Worm (Caenorhabditis elegans) whole organism, L4/young adult: ENCODE results near the gene dop-6.
"Not testable (repeated sequence)": the region's sequence is repeated elsewhere in the genome, so short reads cannot be mapped to it uniquely, and the experiment has no call there.

Source experiments
- W03F9.2 ChIP-seq: fragments of 150-350 bp; optimal IDR thresholded peaks from 2 replicates; lab custom pipeline; 2014; ENCODE audit warnings: missing biosample characterization, missing genetic modification characterization
- dao-5 ChIP-seq: sonication (generic microtip); optimal IDR thresholded peaks from 2 replicates; lab custom pipeline; 2016; ENCODE audit warnings: missing genotype, missing genetic modification characterization, moderate library complexity, missing compliant biosample characterization
- him-1 ChIP-seq: sonication (generic microtip); optimal IDR thresholded peaks from 2 replicates; lab custom pipeline; 2016; ENCODE audit warnings: missing genotype, missing genetic modification reagents, missing genetic modification characterization, missing compliant biosample characterization

dop-6 gene

DNA sequence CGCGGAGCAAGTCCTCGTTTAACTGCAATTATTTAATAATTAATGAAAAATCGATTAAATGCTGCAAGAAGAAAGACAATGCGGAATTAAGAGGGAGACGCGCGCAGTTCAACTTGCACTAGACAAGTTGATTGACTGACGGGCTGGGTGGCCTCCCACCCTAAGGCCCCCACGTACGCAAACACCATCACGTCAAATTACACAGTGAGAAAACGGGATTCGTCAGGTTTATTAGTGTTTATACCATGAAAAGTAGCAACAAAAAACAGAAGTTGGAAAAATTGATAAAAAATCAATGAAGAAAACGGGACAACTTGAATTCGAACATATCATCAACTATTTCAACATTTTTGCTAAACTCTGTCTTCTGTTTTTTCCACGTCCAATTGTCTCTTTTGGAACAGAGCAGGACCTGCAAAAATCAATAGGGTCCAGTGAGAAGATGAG is 13.1 kb upstream of the dop-6 start:
- TF ChIP-seq dao-5 (tag; lab: Kevin White, UChicago) = no peak
- no peak for TF ChIP-seq W03F9.2 (tag; lab: Kevin White, UChicago)
- TF ChIP-seq him-1 (tag; lab: Kevin White, UChicago) = no peak

ce11 chrX:4311668-4312067 is 9.0 kb upstream of the dop-6 start, which contains the start of gene C52B9.8:
Gene C52B9.8, minus strand, starts transcription at chrX:4311768.
- no peak for TF ChIP-seq dao-5 (tag; lab: Kevin White, UChicago)
- no peak for TF ChIP-seq W03F9.2 (tag; lab: Kevin White, UChicago)
- no peak for TF ChIP-seq him-1 (tag; lab: Kevin White, UChicago)

- TF ChIP-seq W03F9.2 (tag; lab: Kevin White, UChicago) (no peak), dao-5 (tag; lab: Kevin White, UChicago) (no peak), him-1 (tag; lab: Kevin White, UChicago) (no peak)
These were observed 5.7 kb upstream of the dop-6 start for ce11 chrX:4314939-4315338.

- TF ChIP-seq him-1 (tag; lab: Kevin White, UChicago) (no peak), W03F9.2 (tag; lab: Kevin White, UChicago) (no peak), dao-5 (tag; lab: Kevin White, UChicago) (no peak)
These were observed 3.6 kb upstream of the dop-6 start for ce11 chrX:4317095-4317494.

DNA sequence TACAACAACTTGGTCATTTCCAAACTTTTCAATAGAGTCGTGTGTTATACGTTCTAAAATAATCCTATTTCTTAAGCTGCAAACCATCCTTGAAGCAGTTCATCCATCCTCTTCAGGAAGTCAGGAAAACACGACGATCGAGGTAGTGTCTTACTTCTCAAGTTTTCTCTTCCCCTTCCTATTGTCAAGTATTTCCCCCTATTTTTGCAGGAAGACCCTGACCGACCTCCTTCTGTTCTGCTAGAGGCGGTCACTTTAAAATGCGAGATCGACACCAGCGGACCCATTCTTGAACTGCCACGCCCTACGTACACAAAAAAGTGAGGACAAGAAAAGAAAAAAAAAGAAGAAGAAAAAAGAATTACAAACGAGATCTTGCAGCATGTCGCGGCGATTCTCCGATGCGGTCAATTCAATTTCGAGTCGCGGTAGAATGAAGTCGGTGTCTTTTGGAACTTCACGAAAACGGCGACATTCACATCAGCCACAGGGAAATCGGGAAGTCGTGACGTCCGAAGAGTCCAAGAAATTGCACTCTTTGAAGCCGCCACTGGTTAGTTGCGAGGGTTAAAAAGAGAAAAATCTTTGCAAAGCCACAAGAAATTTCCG is 2.3 kb downstream of the dop-6 start:
- no peak for TF ChIP-seq W03F9.2 (tag; lab: Kevin White, UChicago)
- no peak for TF ChIP-seq him-1 (tag; lab: Kevin White, UChicago)
- no peak for TF ChIP-seq dao-5 (tag; lab: Kevin White, UChicago)

DNA sequence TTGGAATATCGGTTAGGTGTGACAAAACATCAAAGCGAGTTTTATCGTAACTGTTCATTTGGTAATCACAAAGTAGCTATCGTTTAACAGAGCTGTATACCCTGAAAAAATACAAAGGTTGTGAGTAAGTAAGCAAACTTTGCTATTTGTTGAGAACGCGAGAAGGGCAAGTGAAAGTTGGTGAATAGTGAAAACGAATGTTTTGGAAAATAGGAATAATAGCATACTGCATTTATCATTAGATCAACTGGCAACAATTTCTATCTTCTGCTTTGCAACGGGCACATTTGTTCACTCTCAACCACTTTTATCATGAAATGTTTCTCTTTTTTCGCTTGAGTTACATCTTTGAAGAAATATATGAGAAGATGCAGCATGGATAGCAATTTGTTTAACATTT is 8.2 kb downstream of the dop-6 start, which contains the start of gene C24A8.5:
TSS of gene C24A8.5 (minus strand) at position 101 of the 400 bp plus-strand sequence.
- no peak for TF ChIP-seq him-1 (tag; lab: Kevin White, UChicago)
- no peak for TF ChIP-seq dao-5 (tag; lab: Kevin White, UChicago)
- no peak for TF ChIP-seq W03F9.2 (tag; lab: Kevin White, UChicago)

DNA sequence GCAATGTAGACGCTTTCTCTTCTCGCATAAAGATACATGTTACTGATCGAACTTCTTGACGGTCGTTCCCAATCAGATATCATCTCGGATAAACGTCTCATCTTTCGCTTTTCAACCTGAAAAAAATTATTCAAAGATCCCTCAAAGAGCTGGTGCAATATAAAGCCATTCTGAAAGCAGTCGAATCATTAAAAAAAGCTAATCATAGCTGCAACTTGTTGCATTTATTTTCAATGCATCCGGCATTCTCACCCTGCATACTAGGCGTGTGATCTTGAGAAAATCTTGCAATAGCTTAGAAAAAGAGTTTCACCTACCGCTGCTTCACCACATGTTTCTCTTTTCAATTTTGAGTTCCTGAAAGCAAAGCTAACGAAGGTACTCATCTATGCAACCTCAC is 11.6 kb downstream of the dop-6 start, which contains the start of gene C24A8.6:
TSS of gene C24A8.6 (minus strand) at position 101 of the 400 bp plus-strand sequence.
- TF ChIP-seq dao-5, him-1, W03F9.2 (tag; lab: Kevin White, UChicago): not testable (repeated sequence)

DNA sequence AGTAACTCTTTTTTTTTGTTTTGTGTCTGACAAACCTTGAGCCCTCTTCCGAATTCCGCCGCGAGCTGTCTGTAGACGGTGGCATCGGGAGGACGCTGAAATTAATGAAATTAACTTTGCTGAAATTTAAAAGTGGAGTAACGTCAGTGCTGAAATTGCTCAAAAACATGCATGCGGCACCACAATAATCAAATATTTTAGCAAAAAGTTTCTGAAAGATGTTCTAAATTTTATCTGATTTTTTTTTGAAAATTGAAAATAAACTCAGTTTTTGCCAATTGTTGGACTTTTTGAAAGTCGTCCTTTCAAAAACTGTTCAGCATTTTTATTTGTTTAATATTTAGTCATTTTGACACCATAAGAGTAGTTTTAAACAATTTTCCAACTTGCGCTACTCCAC is 15.3 kb downstream of the dop-6 start, which contains the start of gene cst-2:
TSS of gene cst-2 (minus strand) at position 101 of the 400 bp plus-strand sequence.
- TF ChIP-seq dao-5, him-1, W03F9.2 (tag; lab: Kevin White, UChicago): not testable (repeated sequence)

DNA sequence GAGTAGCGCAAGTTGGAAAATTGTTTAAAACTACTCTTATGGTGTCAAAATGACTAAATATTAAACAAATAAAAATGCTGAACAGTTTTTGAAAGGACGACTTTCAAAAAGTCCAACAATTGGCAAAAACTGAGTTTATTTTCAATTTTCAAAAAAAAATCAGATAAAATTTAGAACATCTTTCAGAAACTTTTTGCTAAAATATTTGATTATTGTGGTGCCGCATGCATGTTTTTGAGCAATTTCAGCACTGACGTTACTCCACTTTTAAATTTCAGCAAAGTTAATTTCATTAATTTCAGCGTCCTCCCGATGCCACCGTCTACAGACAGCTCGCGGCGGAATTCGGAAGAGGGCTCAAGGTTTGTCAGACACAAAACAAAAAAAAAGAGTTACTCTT is 18.7 kb downstream of the dop-6 start, which contains the start of gene cst-1:
TSS of gene cst-1 (plus strand) at position 301 of the 400 bp plus-strand sequence.
- not testable (repeated sequence) for TF ChIP-seq W03F9.2, dao-5, him-1 (tag; lab: Kevin White, UChicago)

DNA sequence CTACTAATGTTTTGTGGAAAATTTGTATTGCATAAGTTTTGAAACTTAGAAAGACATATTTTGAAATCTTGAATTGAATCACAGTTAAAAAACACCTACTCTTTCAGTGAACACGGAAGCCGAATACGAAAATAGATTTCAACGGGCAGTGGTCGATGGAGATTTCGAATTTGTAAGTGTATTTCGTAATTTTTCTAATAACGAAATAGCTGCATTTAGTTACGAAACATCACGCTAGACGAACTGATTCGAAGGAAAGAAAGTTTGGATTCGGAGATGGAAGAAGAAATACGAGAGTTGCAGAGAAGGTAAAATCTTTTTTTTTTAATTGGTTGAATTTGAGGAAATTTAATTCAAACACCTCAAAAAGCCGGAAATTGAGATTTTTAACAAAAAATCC is 22.1 kb downstream of the dop-6 start:
- TF ChIP-seq W03F9.2 (tag; lab: Kevin White, UChicago) = no peak
- TF ChIP-seq him-1 (tag; lab: Kevin White, UChicago) = no peak
- no peak for TF ChIP-seq dao-5 (tag; lab: Kevin White, UChicago)

DNA sequence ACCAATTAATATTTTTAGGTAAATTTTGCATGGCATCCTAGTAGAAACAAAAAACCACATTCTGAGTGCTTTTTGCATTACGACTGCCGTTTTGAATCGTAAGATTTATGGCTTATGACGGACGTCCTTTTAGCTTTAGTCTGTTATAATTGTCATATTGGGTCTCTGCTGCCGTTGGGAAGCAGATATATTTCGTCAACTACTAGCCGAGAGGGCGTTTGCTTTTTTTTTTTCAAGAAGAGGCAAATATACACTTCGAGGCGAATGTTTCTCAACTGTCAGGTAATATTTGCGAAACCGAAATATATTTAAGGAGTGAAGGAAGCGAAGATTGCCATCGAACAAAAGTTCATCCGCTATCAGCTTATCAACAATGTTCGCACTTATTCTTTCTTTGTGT is 23.3 kb downstream of the dop-6 start, which contains the start of gene F14H12.3:
TSS of gene F14H12.3 (plus strand) at position 301 of the 400 bp plus-strand sequence.
- TF ChIP-seq him-1 (tag; lab: Kevin White, UChicago) (no peak), W03F9.2 (tag; lab: Kevin White, UChicago) (no peak), dao-5 (tag; lab: Kevin White, UChicago) (no peak)

- no peak for TF ChIP-seq W03F9.2 (tag; lab: Kevin White, UChicago)
- no peak for TF ChIP-seq dao-5 (tag; lab: Kevin White, UChicago)
These were observed 29.5 kb downstream of the dop-6 start, which contains the start of gene F14H12.2 for ce11 chrX:4350198-4350597. Gene F14H12.2, plus strand, starts transcription at chrX:4350498.

ce11 chrX:4353318-4353717 is 32.7 kb downstream of the dop-6 start, which contains the start of gene col-165:
Gene col-165, plus strand, starts transcription at chrX:4353618.
- TF ChIP-seq W03F9.2 (tag; lab: Kevin White, UChicago) = no peak
- TF ChIP-seq him-1 (tag; lab: Kevin White, UChicago) = no peak
- no peak for TF ChIP-seq dao-5 (tag; lab: Kevin White, UChicago)
